Worm (Caenorhabditis elegans): ENCODE results near the gene F53H4.2.

Gene F53H4.2

ce11 chrX:15865868-15866555, 9.1 kb downstream of the F53H4.2 start, which contains the start of the genes csb-1 and F53H4.4:
Gene csb-1, minus strand, starts transcription at chrX:15865918.
Gene F53H4.4, plus strand, starts transcription at chrX:15866387.
- no peak for TF ChIP-seq unc-62 (GFP tag; optimal IDR thresholded peaks at IDR 0.05)

- TF ChIP-seq unc-62 (GFP tag; optimal IDR thresholded peaks at IDR 0.05) = no peak
These were observed 12.6 kb downstream of the F53H4.2 start for ce11 chrX:15869589-15869988.

ce11 chrX:15876936-15877335, 20.0 kb downstream of the F53H4.2 start:
- TF ChIP-seq unc-62 (GFP tag; optimal IDR thresholded peaks at IDR 0.05) = no peak

ce11 chrX:15878785-15879184, 21.8 kb downstream of the F53H4.2 start, which contains the start of gene gmeb-2:
Gene gmeb-2, plus strand, starts transcription at chrX:15879085.
- TF ChIP-seq unc-62 (GFP tag; optimal IDR thresholded peaks at IDR 0.05) = no peak

- TF ChIP-seq unc-62 (GFP tag; optimal IDR thresholded peaks at IDR 0.05) = no peak
These were observed 24.1 kb downstream of the F53H4.2 start for ce11 chrX:15881027-15881426.

- TF ChIP-seq unc-62 (GFP tag; optimal IDR thresholded peaks at IDR 0.05) = no peak
These were observed 27.5 kb downstream of the F53H4.2 start for ce11 chrX:15884478-15884877.

- no peak for TF ChIP-seq unc-62 (GFP tag; optimal IDR thresholded peaks at IDR 0.05)
These were observed 30.5 kb downstream of the F53H4.2 start, which contains the start of gene F53H4.3 for ce11 chrX:15887495-15887894. Gene F53H4.3, minus strand, starts transcription at chrX:15887595.

ce11 chrX:15887989-15888388, 31.0 kb downstream of the F53H4.2 start:
- TF ChIP-seq unc-62 (GFP tag; optimal IDR thresholded peaks at IDR 0.05) = no peak

- no peak for TF ChIP-seq unc-62 (GFP tag; optimal IDR thresholded peaks at IDR 0.05)
These were observed 35.6 kb downstream of the F53H4.2 start for ce11 chrX:15892525-15892924.

- TF ChIP-seq unc-62 (GFP tag; optimal IDR thresholded peaks at IDR 0.05) = no peak
These were observed 44.3 kb downstream of the F53H4.2 start for ce11 chrX:15901214-15901613.

ce11 chrX:15902835-15903234, 45.9 kb downstream of the F53H4.2 start:
- no peak for TF ChIP-seq unc-62 (GFP tag; optimal IDR thresholded peaks at IDR 0.05)

Data from whole organism, dauer.